Worm (Caenorhabditis elegans) whole organism, L3 larva: ENCODE measurements around the gene Y39A1C.1.

ENCODE experiments used
- ZK546.5 ChIP-seq: sonication (generic microtip); optimal IDR thresholded peaks from 2 replicates; lab custom pipeline; 2017; ENCODE audit warnings: missing biosample characterization, missing genetic modification characterization
- jun-1 ChIP-seq: fragments of 150-350 bp; optimal IDR thresholded peaks from 2 replicates; lab custom pipeline; 2014; ENCODE audit warnings: missing biosample characterization, missing genetic modification reagents, missing genetic modification characterization
- lin-39 ChIP-seq: fragments of 150-350 bp; optimal IDR thresholded peaks from 2 replicates; lab custom pipeline; 2018; ENCODE audit warnings: missing biosample characterization, missing genetic modification reagents, missing genetic modification characterization
- lsy-12 ChIP-seq: sonication (generic microtip); optimal IDR thresholded peaks from 2 replicates; lab custom pipeline; 2016; ENCODE audit warnings: mild to moderate bottlenecking, missing genetic modification characterization, missing compliant biosample characterization
- nhr-11 ChIP-seq: fragments of 150-350 bp; optimal IDR thresholded peaks from 2 replicates; lab custom pipeline; 2014; ENCODE audit warnings: missing biosample characterization, missing genetic modification characterization
- pha-4 ChIP-seq: fragments of 150-350 bp; optimal IDR thresholded peaks from 2 replicates; lab custom pipeline; 2014; ENCODE audit warnings: missing biosample characterization, missing genetic modification reagents, missing genetic modification characterization
- snpc-4 ChIP-seq: fragments of 150-350 bp; optimal IDR thresholded peaks from 2 replicates; lab custom pipeline; 2014; ENCODE audit warnings: missing biosample characterization, missing genetic modification characterization
- ztf-11 ChIP-seq: fragments of 150-350 bp; optimal IDR thresholded peaks from 2 replicates; lab custom pipeline; 2014; ENCODE audit warnings: missing biosample characterization, missing genetic modification characterization

DNA sequence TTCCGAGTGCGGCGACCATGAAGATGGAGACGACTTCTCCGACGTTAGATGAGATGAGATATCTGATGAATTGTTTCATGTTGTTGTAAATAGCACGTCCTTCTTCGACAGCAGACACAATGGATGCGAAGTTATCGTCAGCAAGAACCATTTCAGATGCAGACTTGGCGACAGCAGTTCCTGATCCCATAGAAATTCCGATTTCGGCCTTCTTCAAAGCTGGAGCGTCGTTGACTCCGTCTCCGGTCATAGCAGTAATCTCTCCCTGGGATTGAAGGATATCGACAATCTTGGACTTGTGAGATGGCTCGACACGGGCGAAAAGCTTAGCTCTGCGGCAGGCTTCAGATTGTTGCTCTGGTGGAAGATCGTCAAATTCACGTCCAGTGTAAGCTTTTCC is 41.4 kb upstream of the Y39A1C.1 start:
- no peak for TF ChIP-seq pha-4
- TF ChIP-seq jun-1 (tag; lab: Kevin White, UChicago), result no peak
- no peak for TF ChIP-seq nhr-11
- no peak for TF ChIP-seq ZK546.5 (tag; lab: Kevin White, UChicago)
- TF ChIP-seq ztf-11 (tag; lab: Kevin White, UChicago), result no peak
- no peak for TF ChIP-seq lsy-12
- no peak for TF ChIP-seq snpc-4 (tag; lab: Kevin White, UChicago)
- no peak for TF ChIP-seq lin-39 (tag; lab: Kevin White, UChicago)
